Fruit fly (Drosophila melanogaster) whole organism, prepupa: ENCODE results near the gene mtg.

ENCODE experiments used
- Blimp-1 ChIP-seq: fragments of 200-800 bp; sonication (Bioruptor generic); optimal IDR thresholded peaks from 3 replicates; lab custom pipeline; 2017; ENCODE audit warnings: missing biosample characterization, missing genetic modification characterization, mild to moderate bottlenecking, moderate library complexity, missing genetic modification reagents
- CG10669 ChIP-seq: fragments of 200-800 bp; sonication (Bioruptor generic); optimal IDR thresholded peaks from 3 replicates; lab custom pipeline; 2018; ENCODE audit warnings: missing biosample characterization, mild to moderate bottlenecking, missing genetic modification characterization, moderate library complexity
- CG11294 ChIP-seq: fragments of 200-800 bp; sonication (Bioruptor generic); IDR thresholded peaks from 2 replicates; pipeline ENCODE4 v1.3.6; 2022; ENCODE audit warnings: missing biosample characterization, missing genetic modification characterization
- CG11902 ChIP-seq: fragments of 200-800 bp; sonication (Bioruptor generic); optimal IDR thresholded peaks from 3 replicates; lab custom pipeline; 2016; ENCODE audit warnings: missing biosample characterization, missing genetic modification characterization
- CG34406 ChIP-seq: fragments of 200-800 bp; sonication (Bioruptor generic); optimal IDR thresholded peaks from 3 replicates; lab custom pipeline; 2016; ENCODE audit warnings: missing biosample characterization, missing genetic modification characterization
- CG3919 ChIP-seq: fragments of 200-800 bp; sonication (Bioruptor generic); optimal IDR thresholded peaks from 3 replicates; lab custom pipeline; 2016; ENCODE audit warnings: missing biosample characterization, missing genetic modification characterization
- CG6276 ChIP-seq: fragments of 200-800 bp; sonication (Bioruptor generic); optimal IDR thresholded peaks from 2 replicates; lab custom pipeline; 2017; ENCODE audit warnings: missing biosample characterization, mild to moderate bottlenecking, missing genetic modification characterization
- CG6808 ChIP-seq: fragments of 200-800 bp; sonication (Bioruptor generic); optimal IDR thresholded peaks from 3 replicates; lab custom pipeline; 2017; ENCODE audit warnings: missing biosample characterization, missing genetic modification characterization, mild to moderate bottlenecking, moderate library complexity, missing genetic modification reagents
- CG6854 ChIP-seq: fragments of 200-800 bp; sonication (Bioruptor generic); optimal IDR thresholded peaks from 2 replicates; lab custom pipeline; 2017; ENCODE audit warnings: missing biosample characterization, mild to moderate bottlenecking, missing genetic modification characterization
- CG7368 ChIP-seq: fragments of 200-800 bp; sonication (Bioruptor generic); optimal IDR thresholded peaks from 3 replicates; lab custom pipeline; 2016; ENCODE audit warnings: missing biosample characterization, missing genetic modification characterization
- CG8632 ChIP-seq: fragments of 200-800 bp; sonication (Bioruptor generic); optimal IDR thresholded peaks from 3 replicates; lab custom pipeline; 2016; ENCODE audit warnings: missing biosample characterization, missing genetic modification characterization
- CG9139 ChIP-seq: fragments of 200-800 bp; sonication (Bioruptor generic); optimal IDR thresholded peaks from 3 replicates; lab custom pipeline; 2017; ENCODE audit warnings: missing biosample characterization, mild to moderate bottlenecking, missing genetic modification characterization
- Eip75B ChIP-seq: fragments of 200-800 bp; sonication (Bioruptor generic); optimal IDR thresholded peaks from 3 replicates; lab custom pipeline; 2016; ENCODE audit warnings: missing biosample characterization, missing genetic modification characterization
- Eip78C ChIP-seq: fragments of 200-800 bp; sonication (Bioruptor generic); peaks from one replicate; lab custom pipeline; 2016; ENCODE audit warnings: missing biosample characterization, missing genetic modification characterization
- Eip93F ChIP-seq: fragments of 200-800 bp; sonication (Bioruptor generic); optimal IDR thresholded peaks from 2 replicates; lab custom pipeline; 2016; ENCODE audit warnings: missing biosample characterization, mild to moderate bottlenecking, missing genetic modification characterization
- Ets21C ChIP-seq: fragments of 200-800 bp; sonication (Bioruptor generic); optimal IDR thresholded peaks from 3 replicates; lab custom pipeline; 2016; ENCODE audit warnings: missing biosample characterization, missing genetic modification characterization
- Ets96B ChIP-seq: fragments of 200-800 bp; optimal IDR thresholded peaks from 2 replicates; lab custom pipeline; 2019; ENCODE audit warnings: missing biosample characterization, mild to moderate bottlenecking, missing genetic modification characterization, moderate library complexity
- Hr38 ChIP-seq: sonication (Bioruptor generic); optimal IDR thresholded peaks from 2 replicates; lab custom pipeline; 2016; ENCODE audit warnings: missing biosample characterization, missing genetic modification characterization
- Hr39 ChIP-seq: fragments of 200-800 bp; sonication (Bioruptor generic); optimal IDR thresholded peaks from 2 replicates; lab custom pipeline; 2016; ENCODE audit warnings: missing biosample characterization, missing genetic modification characterization
- Lpt ChIP-seq: fragments of 200-800 bp; sonication (Bioruptor generic); optimal IDR thresholded peaks from 3 replicates; lab custom pipeline; 2016; ENCODE audit warnings: missing biosample characterization, missing genetic modification characterization
- Met ChIP-seq: fragments of 200-800 bp; sonication (Bioruptor generic); optimal IDR thresholded peaks from 3 replicates; lab custom pipeline; 2016; ENCODE audit warnings: missing biosample characterization, missing genetic modification characterization
- OdsH ChIP-seq: fragments of 200-800 bp; sonication (Bioruptor generic); optimal IDR thresholded peaks from 3 replicates; lab custom pipeline; 2016; ENCODE audit warnings: missing biosample characterization, missing genetic modification characterization
- Smox ChIP-seq: fragments of 200-800 bp; sonication (Bioruptor generic); optimal IDR thresholded peaks from 3 replicates; lab custom pipeline; 2016; ENCODE audit warnings: missing biosample characterization, missing genetic modification characterization
- Sox102F ChIP-seq: fragments of 200-800 bp; sonication (Bioruptor generic); optimal IDR thresholded peaks from 2 replicates; lab custom pipeline; 2016; ENCODE audit warnings: missing biosample characterization, mild to moderate bottlenecking, missing genetic modification characterization
- Sox14 ChIP-seq: fragments of 200-800 bp; sonication (Bioruptor generic); optimal IDR thresholded peaks from 3 replicates; lab custom pipeline; 2016; ENCODE audit warnings: missing biosample characterization, missing genetic modification characterization
- Sox15 ChIP-seq: fragments of 200-800 bp; sonication (Bioruptor generic); optimal IDR thresholded peaks from 3 replicates; lab custom pipeline; 2016; ENCODE audit warnings: missing biosample characterization, missing genetic modification characterization
- acj6 ChIP-seq: fragments of 200-800 bp; sonication (Bioruptor generic); optimal IDR thresholded peaks from 3 replicates; lab custom pipeline; 2016; ENCODE audit warnings: missing biosample characterization, missing genetic modification characterization
- cyc ChIP-seq: fragments of 200-800 bp; sonication (Bioruptor generic); optimal IDR thresholded peaks from 3 replicates; lab custom pipeline; 2016; ENCODE audit warnings: missing biosample characterization, missing genetic modification characterization
- dsx ChIP-seq: fragments of 200-800 bp; optimal IDR thresholded peaks from 3 replicates; lab custom pipeline; 2019; ENCODE audit warnings: missing biosample characterization, mild to moderate bottlenecking, missing genetic modification characterization, moderate library complexity; ENCODE audit not compliant: poor library complexity, severe bottlenecking
- eg ChIP-seq: fragments of 200-800 bp; sonication (Bioruptor generic); IDR thresholded peaks from 3 replicates; pipeline ENCODE4 v1.3.6; 2022; ENCODE audit warnings: missing biosample characterization, missing genetic modification characterization
- esn ChIP-seq: fragments of 200-800 bp; sonication (Bioruptor generic); optimal IDR thresholded peaks from 2 replicates; lab custom pipeline; 2016; ENCODE audit warnings: missing biosample characterization, mild to moderate bottlenecking, missing genetic modification characterization, moderate library complexity
- fd59A ChIP-seq: fragments of 200-800 bp; sonication (Bioruptor generic); optimal IDR thresholded peaks from 2 replicates; lab custom pipeline; 2017; ENCODE audit warnings: missing biosample characterization, mild to moderate bottlenecking, missing genetic modification characterization, missing genetic modification reagents
- fd85E ChIP-seq: fragments of 200-800 bp; sonication (Bioruptor generic); optimal IDR thresholded peaks from 3 replicates; lab custom pipeline; 2016; ENCODE audit warnings: missing biosample characterization, missing genetic modification characterization
- fkh ChIP-seq: fragments of 200-800 bp; sonication (Bioruptor generic); optimal IDR thresholded peaks from 3 replicates; lab custom pipeline; 2017; ENCODE audit warnings: missing biosample characterization, mild to moderate bottlenecking, missing genetic modification characterization, moderate library complexity
- lz ChIP-seq: fragments of 200-800 bp; sonication (Bioruptor generic); optimal IDR thresholded peaks from 3 replicates; lab custom pipeline; 2016; ENCODE audit warnings: missing biosample characterization, missing genetic modification characterization
- net ChIP-seq: fragments of 200-800 bp; sonication (Bioruptor generic); optimal IDR thresholded peaks from 3 replicates; lab custom pipeline; 2016; ENCODE audit warnings: missing biosample characterization, missing genetic modification characterization
- pdm3 ChIP-seq: fragments of 200-800 bp; sonication (Bioruptor generic); optimal IDR thresholded peaks from 3 replicates; lab custom pipeline; 2016; ENCODE audit warnings: missing biosample characterization, missing genetic modification characterization
- salr ChIP-seq, 2 experiments: fragments of 200-800 bp; sonication (Bioruptor generic); optimal IDR thresholded peaks; 3 replicates each; lab custom pipeline; 2016 to 2018; ENCODE audit warnings: missing biosample characterization in 2 of 2, missing genetic modification characterization in 2 of 2, mild to moderate bottlenecking in 1 of 2
- spab ChIP-seq: fragments of 200-800 bp; sonication (Bioruptor generic); optimal IDR thresholded peaks from 2 replicates; lab custom pipeline; 2017; ENCODE audit warnings: missing biosample characterization, mild to moderate bottlenecking, missing genetic modification characterization, missing genetic modification reagents
- ss ChIP-seq, 2 experiments: fragments of 200-800 bp; sonication (Bioruptor generic); optimal IDR thresholded peaks; 2 replicates in 1 of 2; 3 replicates in 1 of 2; lab custom pipeline; 2017 to 2018; ENCODE audit warnings: mild to moderate bottlenecking in 2 of 2, missing biosample characterization in 2 of 2, missing genetic modification characterization in 2 of 2, moderate library complexity in 1 of 2
- svp ChIP-seq: fragments of 200-800 bp; sonication (Bioruptor generic); peaks from one replicate; lab custom pipeline; 2016; ENCODE audit warnings: missing biosample characterization, missing genetic modification characterization
- topi ChIP-seq: fragments of 200-800 bp; sonication (Bioruptor generic); optimal IDR thresholded peaks from 3 replicates; lab custom pipeline; 2016; ENCODE audit warnings: missing biosample characterization, missing genetic modification characterization
- vri ChIP-seq: fragments of 200-800 bp; sonication (Bioruptor generic); optimal IDR thresholded peaks from 3 replicates; lab custom pipeline; 2016; ENCODE audit warnings: missing biosample characterization, mild to moderate bottlenecking, missing genetic modification characterization

mtg gene

DNA sequence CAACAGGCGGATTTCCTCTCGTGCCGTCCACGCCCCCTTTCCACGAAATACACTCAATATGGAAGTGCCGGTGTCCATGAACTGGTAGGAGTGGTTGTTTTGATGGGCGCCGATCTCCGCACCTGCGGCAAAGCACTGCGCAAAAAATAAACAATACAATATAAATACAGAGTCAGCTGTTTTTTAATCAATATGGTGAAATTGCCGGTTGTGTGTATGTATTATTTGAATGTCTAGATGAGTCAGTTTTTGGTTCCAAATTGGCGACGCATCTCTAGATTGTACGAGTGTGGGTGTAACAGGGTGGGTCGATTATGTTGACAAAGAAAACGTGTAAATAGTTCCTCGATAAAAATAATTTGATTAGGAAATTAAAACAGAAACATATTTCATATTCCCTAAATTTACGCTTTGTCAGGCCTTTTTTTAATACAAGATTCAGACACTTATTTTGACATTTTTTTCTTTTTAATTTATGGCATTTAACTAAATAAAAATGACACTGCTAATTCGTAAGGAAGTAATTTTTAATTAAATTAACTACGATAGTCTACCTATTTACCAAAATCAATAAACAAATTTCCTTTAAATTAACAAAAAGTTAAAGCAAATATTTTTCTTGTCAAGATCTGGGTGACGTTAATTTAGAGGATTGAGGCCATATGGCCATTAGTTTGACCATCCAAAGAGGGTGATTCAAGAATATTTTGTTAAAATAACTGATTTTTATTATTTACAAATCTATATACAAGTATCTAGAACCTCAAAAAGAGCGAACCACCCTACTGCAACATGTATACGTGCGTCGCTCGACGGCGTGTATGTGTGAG is 10.6 kb upstream of the mtg start (continued):
- TF ChIP-seq salr (GFP tag; optimal IDR thresholded peaks at IDR 0.05; lab: Kevin White, UChicago): peak; percentile 52 to 97
- peak; percentile 68 for TF ChIP-seq Lpt
- TF ChIP-seq CG34406 (GFP tag; lab: Kevin White, UChicago): peak; percentile 92
- peak; percentile 61 for TF ChIP-seq CG9139 (GFP tag; lab: Kevin White, UChicago)
- peak; percentile 94 for TF ChIP-seq CG6276 (GFP tag; lab: Kevin White, UChicago)
- no peak for TF ChIP-seq Hr38 (GFP tag; lab: Kevin White, UChicago)
- peak; percentile 91 for TF ChIP-seq CG3919 (GFP tag; lab: Kevin White, UChicago)
- TF ChIP-seq ss (GFP tag; optimal IDR thresholded peaks at IDR 0.05; lab: Kevin White, UChicago): peak; percentile 83 to 89
- TF ChIP-seq Blimp-1 (GFP tag; lab: Kevin White, UChicago): peak; percentile 79
- peak; percentile 90 for TF ChIP-seq OdsH (GFP tag; lab: Kevin White, UChicago)
- peak; percentile 90 for TF ChIP-seq CG6808 (GFP tag; lab: Kevin White, UChicago)
- TF ChIP-seq Eip75B: peak; percentile 92
- peak; percentile 88 for TF ChIP-seq Sox15
- TF ChIP-seq CG6854: peak; percentile 69
- TF ChIP-seq spab: peak; percentile 84
- TF ChIP-seq Sox102F (GFP tag; lab: Kevin White, UChicago): peak; percentile 89
- peak; percentile 86 for TF ChIP-seq Sox14 (GFP tag; lab: Kevin White, UChicago)
- peak; percentile 97 for TF ChIP-seq svp (GFP tag; lab: Kevin White, UChicago)
- TF ChIP-seq Eip78C: peak; percentile 99
- TF ChIP-seq CG10669: peak; percentile 81

dm6 chr3R:8240302-8240682 is 10.0 kb upstream of the mtg start, which contains the start of gene Ada2b:
Ada2b (minus strand) TSS chr3R:8240515.
- TF ChIP-seq CG6276 (GFP tag; lab: Kevin White, UChicago) (no peak), dsx (peak; percentile 22)

DNA sequence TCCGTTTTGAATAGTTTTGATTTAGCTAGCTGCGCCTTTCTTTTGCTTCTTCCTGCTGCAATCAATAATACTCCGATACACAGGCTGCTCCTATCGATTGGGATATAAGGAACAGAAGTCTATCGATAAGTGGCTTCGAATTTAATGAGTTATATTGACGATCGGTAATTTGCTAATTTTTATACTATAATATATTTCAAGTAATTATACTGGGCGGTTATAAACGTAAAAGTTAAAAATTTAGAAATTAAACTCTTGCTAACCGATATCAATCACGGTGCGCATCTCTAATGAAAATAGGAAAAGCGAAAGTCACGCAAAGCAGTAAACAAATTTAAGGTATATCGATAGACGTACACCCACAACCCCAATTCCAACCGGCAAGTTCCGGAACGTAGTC is 6.6 kb upstream of the mtg start, which contains the start of the genes CG9636, CG18749 and CG33722:
Gene CG9636 (minus strand): TSS at position 73 of the 400 bp plus-strand sequence.
Gene CG18749 (plus strand): TSS at position 336 of the 400 bp plus-strand sequence.
Gene CG33722 (plus strand): TSS at position 336 of the 400 bp plus-strand sequence.
- TF ChIP-seq CG6276 (GFP tag; lab: Kevin White, UChicago): no peak
- peak; percentile 51 for TF ChIP-seq CG34406 (GFP tag; lab: Kevin White, UChicago)
- TF ChIP-seq CG3919 (GFP tag; lab: Kevin White, UChicago): peak; percentile 72
- TF ChIP-seq acj6 (GFP tag; lab: Kevin White, UChicago): peak; percentile 74
- TF ChIP-seq ss (GFP tag; optimal IDR thresholded peaks at IDR 0.05; lab: Kevin White, UChicago): peak; percentile 33 to 50
- peak; percentile 54 for TF ChIP-seq cyc (GFP tag; lab: Kevin White, UChicago)
- no peak for TF ChIP-seq CG10669
- peak; percentile 61 for TF ChIP-seq Ets96B (tag; lab: Kevin White, UChicago)
- TF ChIP-seq CG8632: no peak
- TF ChIP-seq Hr39 (GFP tag; lab: Kevin White, UChicago): peak; percentile 40
- TF ChIP-seq CG6854: no peak
- TF ChIP-seq lz (GFP tag; lab: Kevin White, UChicago): peak; percentile 76
- peak; percentile 99 for TF ChIP-seq Blimp-1 (GFP tag; lab: Kevin White, UChicago)
- TF ChIP-seq Sox14 (GFP tag; lab: Kevin White, UChicago): peak; percentile 65
- TF ChIP-seq fd85E (GFP tag; lab: Kevin White, UChicago): no peak
- no peak for TF ChIP-seq fd59A (GFP tag; lab: Kevin White, UChicago)
- TF ChIP-seq spab: no peak
- no peak for TF ChIP-seq Sox102F (GFP tag; lab: Kevin White, UChicago)
- peak; percentile 75 for TF ChIP-seq Eip93F (GFP tag; lab: Kevin White, UChicago)
- peak; percentile 79 for TF ChIP-seq fkh (GFP tag; lab: Kevin White, UChicago)
- peak; percentile 42 for TF ChIP-seq CG7368 (GFP tag; lab: Kevin White, UChicago)
- no peak for TF ChIP-seq Smox (GFP tag; lab: Kevin White, UChicago)
- peak; percentile 81 for TF ChIP-seq esn (GFP tag; lab: Kevin White, UChicago)
- TF ChIP-seq Eip78C: peak; percentile 89
- TF ChIP-seq eg: no peak
- no peak for TF ChIP-seq Lpt
- no peak for TF ChIP-seq Hr38 (GFP tag; lab: Kevin White, UChicago)
- TF ChIP-seq dsx: peak; percentile 46
- no peak for TF ChIP-seq vri (GFP tag; lab: Kevin White, UChicago)
- peak; percentile 51 for TF ChIP-seq Ets21C (GFP tag; lab: Kevin White, UChicago)
- TF ChIP-seq CG11294 (GFP tag; lab: Robert Waterston, UW): no peak
- no peak for TF ChIP-seq net (GFP tag; lab: Kevin White, UChicago)
- no peak for TF ChIP-seq Met (GFP tag; lab: Kevin White, UChicago)
- TF ChIP-seq salr (GFP tag; optimal IDR thresholded peaks at IDR 0.05; lab: Kevin White, UChicago): no peak
- peak; percentile 65 for TF ChIP-seq pdm3 (GFP tag; lab: Kevin White, UChicago)
- TF ChIP-seq OdsH (GFP tag; lab: Kevin White, UChicago): peak; percentile 68
- TF ChIP-seq topi (GFP tag; lab: Kevin White, UChicago): peak; percentile 67
- peak; percentile 26 for TF ChIP-seq CG11902 (GFP tag; lab: Kevin White, UChicago)
